Worm (Caenorhabditis elegans) whole organism, early embryonic: Measurements from ENCODE around the gene fbxc-22.

Source experiments
- B0310.2 ChIP-seq: sonication (generic microtip); optimal IDR thresholded peaks from 2 replicates; lab custom pipeline; 2016; ENCODE audit warnings: mild to moderate bottlenecking, missing genetic modification characterization, missing compliant biosample characterization
- aly-1 ChIP-seq: sonication (generic microtip); optimal IDR thresholded peaks from 2 replicates; lab custom pipeline; 2016; ENCODE audit warnings: missing genetic modification characterization, missing compliant biosample characterization
- ama-1 ChIP-seq: fragments of 150-350 bp; optimal IDR thresholded peaks from 2 replicates; lab custom pipeline; 2014
- ceh-13 ChIP-seq: fragments of 200-800 bp; sonication (Bioruptor generic); optimal IDR thresholded peaks from 2 replicates; lab custom pipeline; 2018; ENCODE audit warnings: mild to moderate bottlenecking, missing genetic modification characterization, missing compliant biosample characterization
- ets-7 ChIP-seq: sonication (generic microtip); optimal IDR thresholded peaks from 2 replicates; lab custom pipeline; 2016; ENCODE audit warnings: missing genotype, missing genetic modification characterization, missing compliant biosample characterization
- hmg-4 ChIP-seq: fragments of 200-800 bp; sonication (Bioruptor generic); optimal IDR thresholded peaks from 2 replicates; lab custom pipeline; 2018; ENCODE audit warnings: mild to moderate bottlenecking, missing genetic modification characterization, missing compliant biosample characterization

fbxc-22 gene

DNA sequence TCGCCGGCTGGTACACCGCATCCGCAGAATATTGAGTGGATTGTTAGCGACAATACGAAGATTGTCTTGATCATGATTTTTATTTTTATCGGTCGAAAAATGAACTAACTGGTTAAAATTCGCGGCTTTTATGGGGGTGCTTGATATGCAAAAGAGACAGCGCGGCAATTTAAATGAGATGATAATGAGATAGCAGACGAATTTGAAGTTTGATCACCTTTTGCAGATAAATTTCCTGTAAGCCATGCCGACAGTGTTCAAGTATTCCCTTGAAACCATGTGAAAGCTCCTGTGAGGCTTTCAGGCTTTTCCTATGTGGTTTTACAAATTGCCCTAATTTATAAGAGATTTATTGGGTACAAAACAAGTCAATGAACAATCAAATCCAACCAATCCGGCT, 44.7 kb downstream of the fbxc-22 start, which contains the start of gene ZC204.17:
Gene ZC204.17, minus strand, starts transcription at position 101 of the 400 bp plus-strand sequence.
- TF ChIP-seq B0310.2 (tag; lab: Kevin White, UChicago) = no peak

DNA sequence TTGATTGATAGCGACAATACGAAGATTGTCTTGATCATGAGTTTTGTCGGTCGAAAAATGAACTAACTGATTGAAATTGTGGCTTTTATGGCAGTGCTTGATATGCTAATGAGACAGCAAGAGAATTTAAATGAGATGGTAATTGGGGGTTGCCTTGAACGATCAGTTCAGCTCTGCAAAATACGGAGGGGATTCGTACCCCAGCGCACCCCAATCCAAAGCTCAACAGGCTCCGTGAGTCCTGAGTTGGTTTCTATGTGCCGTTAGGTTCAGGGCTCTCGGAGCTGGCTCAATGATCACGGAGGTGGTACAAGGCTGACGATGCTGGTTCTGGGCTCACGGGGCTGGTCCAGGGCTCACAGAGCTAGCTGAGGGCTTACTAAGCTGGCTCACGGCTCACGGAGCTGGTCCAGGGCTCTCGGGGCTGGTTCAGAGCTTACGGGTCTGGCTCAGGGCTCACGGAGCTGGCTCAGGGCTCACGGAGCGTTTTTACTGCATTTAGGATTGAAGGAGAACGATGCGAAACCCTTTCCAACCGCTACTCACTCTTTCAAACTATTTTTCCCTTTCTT, 46.0 kb downstream of the fbxc-22 start, which contains the start of gene ZC204.6:
Gene ZC204.6, minus strand, starts transcription at position 51 of the 572 bp plus-strand sequence.
- TF ChIP-seq ama-1 (no peak), B0310.2 (tag; lab: Kevin White, UChicago) (no peak), hmg-4 (no peak), ets-7 (no peak), ceh-13 (GFP tag; lab: Kevin White, UChicago) (no peak)

DNA sequence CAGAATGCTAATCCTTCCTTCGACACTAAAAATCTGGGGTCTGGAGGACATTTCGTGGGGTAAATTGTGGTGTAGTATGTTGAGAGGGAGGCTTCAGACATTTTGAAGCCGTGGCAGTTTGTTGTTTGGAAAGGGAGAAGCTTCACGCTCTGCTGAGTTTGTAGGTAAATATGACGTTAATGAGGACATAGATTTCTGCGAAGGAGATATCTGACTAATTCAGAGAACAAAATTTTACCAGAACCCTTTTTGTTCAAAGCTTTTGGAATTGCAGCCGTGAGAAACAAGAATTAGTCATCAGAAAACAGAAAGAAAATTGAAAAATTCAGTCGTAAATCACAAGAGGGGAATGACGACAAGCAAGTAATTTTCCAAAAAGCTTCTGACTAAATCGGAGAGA, 50.4 kb downstream of the fbxc-22 start, which contains the start of gene srh-72:
Gene srh-72, minus strand, starts transcription at position 101 of the 400 bp plus-strand sequence.
- TF ChIP-seq hmg-4 (no peak), aly-1 (tag; lab: Kevin White, UChicago) (no peak)
